Worm (Caenorhabditis elegans): ENCODE data around the gene clec-170.

The clec-170 gene

ce11 chrIV:1235785-1236184 is 30.9 kb upstream of the clec-170 start:
- TF ChIP-seq sox-2 (GFP tag; IDR thresholded peaks at IDR 0.05): no peak
- no peak for TF ChIP-seq odd-2 (tag; optimal IDR thresholded peaks at IDR 0.05)
- peak; percentile 10 for TF ChIP-seq ceh-48 (tag; optimal IDR thresholded peaks at IDR 0.05)

ce11 chrIV:1238147-1238546 is 28.5 kb upstream of the clec-170 start:
- TF ChIP-seq nhr-11 (tag; optimal IDR thresholded peaks at IDR 0.05): no peak
- no peak for TF ChIP-seq ttx-3 (tag; optimal IDR thresholded peaks at IDR 0.05)
- no peak for TF ChIP-seq ref-2 (tag; optimal IDR thresholded peaks at IDR 0.05)
- no peak for TF ChIP-seq madf-2 (tag; optimal IDR thresholded peaks at IDR 0.05)
- no peak for TF ChIP-seq unc-3 (GFP tag; conservative IDR thresholded peaks at IDR 0.05)
- no peak for TF ChIP-seq unc-3 (tag; optimal IDR thresholded peaks at IDR 0.05)
- TF ChIP-seq syd-9 (tag; optimal IDR thresholded peaks at IDR 0.05): no peak
- TF ChIP-seq ztf-16 (tag; optimal IDR thresholded peaks at IDR 0.05): no peak
- TF ChIP-seq hlh-6 (tag; optimal IDR thresholded peaks at IDR 0.05): no peak

ce11 chrIV:1239686-1240085 is 27.0 kb upstream of the clec-170 start, which contains the start of gene F38A1.8:
F38A1.8 (minus strand) TSS chrIV:1239852.
- TF ChIP-seq sox-2 (GFP tag; IDR thresholded peaks at IDR 0.05) (no peak), hlh-30 (tag; optimal IDR thresholded peaks at IDR 0.05; ENCODE audit: insufficient read depth) (peak; percentile 38), unc-42 (tag; optimal IDR thresholded peaks at IDR 0.05) (no peak), nfya-1 (tag; optimal IDR thresholded peaks at IDR 0.05) (peak; percentile 29), pros-1 (tag; optimal IDR thresholded peaks at IDR 0.05) (no peak)

- TF ChIP-seq ceh-34 (tag; optimal IDR thresholded peaks at IDR 0.05) (no peak), madf-2 (tag; optimal IDR thresholded peaks at IDR 0.05) (no peak), pqm-1 (tag; optimal IDR thresholded peaks at IDR 0.05) (no peak), ceh-30 (tag; optimal IDR thresholded peaks at IDR 0.05) (no peak), ceh-31 (tag; optimal IDR thresholded peaks at IDR 0.05) (no peak)
Observed at ce11 chrIV:1243295-1243694, 23.4 kb upstream of the clec-170 start, which contains the start of gene F38A1.15. F38A1.15 (minus strand) TSS chrIV:1243395.

ce11 chrIV:1245244-1245643 is 21.4 kb upstream of the clec-170 start, which contains the start of gene F38A1.9:
F38A1.9 (minus strand) TSS chrIV:1245344.
- no peak for TF ChIP-seq ceh-30 (tag; optimal IDR thresholded peaks at IDR 0.05)
- no peak for TF ChIP-seq fax-1 (tag; optimal IDR thresholded peaks at IDR 0.05)
- no peak for TF ChIP-seq ceh-14 (tag; optimal IDR thresholded peaks at IDR 0.05)

ce11 chrIV:1246762-1247436 is 19.8 kb upstream of the clec-170 start, which contains the start of the genes clec-165 and F38A1.11:
clec-165 (minus strand) TSS chrIV:1246886.
F38A1.11 (plus strand) TSS chrIV:1247386.
- TF ChIP-seq pha-4 (tag; optimal IDR thresholded peaks at IDR 0.05): no peak
- TF ChIP-seq unc-42 (tag; optimal IDR thresholded peaks at IDR 0.05): no peak
- TF ChIP-seq fax-1 (tag; optimal IDR thresholded peaks at IDR 0.05): no peak
- no peak for TF ChIP-seq ceh-22 (tag; optimal IDR thresholded peaks at IDR 0.05)
- TF ChIP-seq dve-1 (tag; optimal IDR thresholded peaks at IDR 0.05): no peak

ce11 chrIV:1251242-1251911 is 15.3 kb upstream of the clec-170 start, which contains the start of the genes clec-166 and F38A1.6:
clec-166 (minus strand) TSS chrIV:1251342.
F38A1.6 (plus strand) TSS chrIV:1251861.
- no peak for TF ChIP-seq ahr-1 (tag; optimal IDR thresholded peaks at IDR 0.05)
- no peak for TF ChIP-seq pag-3 (tag; optimal IDR thresholded peaks at IDR 0.05; ENCODE audit: borderline replicate concordance)
- TF ChIP-seq unc-86 (tag; optimal IDR thresholded peaks at IDR 0.05): no peak
- no peak for TF ChIP-seq npax-4 (tag; optimal IDR thresholded peaks at IDR 0.05)
- TF ChIP-seq dmd-4 (tag; optimal IDR thresholded peaks at IDR 0.05; ENCODE audit: borderline replicate concordance): no peak
- TF ChIP-seq rnt-1 (tag; optimal IDR thresholded peaks at IDR 0.05): no peak
- no peak for TF ChIP-seq ets-4 (tag; optimal IDR thresholded peaks at IDR 0.05)
- TF ChIP-seq zip-5 (tag; optimal IDR thresholded peaks at IDR 0.05): no peak
- no peak for TF ChIP-seq ceh-30 (tag; optimal IDR thresholded peaks at IDR 0.05)
- no peak for TF ChIP-seq fax-1 (tag; optimal IDR thresholded peaks at IDR 0.05)
- no peak for TF ChIP-seq fkh-6 (tag; optimal IDR thresholded peaks at IDR 0.05)
- TF ChIP-seq K02D7.2 (tag; optimal IDR thresholded peaks at IDR 0.05): no peak
- TF ChIP-seq che-1 (tag; optimal IDR thresholded peaks at IDR 0.05): no peak
- no peak for TF ChIP-seq hlh-8 (tag; optimal IDR thresholded peaks at IDR 0.05)
- TF ChIP-seq lim-6 (tag; optimal IDR thresholded peaks at IDR 0.05): no peak
- no peak for TF ChIP-seq ceh-31 (tag; optimal IDR thresholded peaks at IDR 0.05)
